Worm (Caenorhabditis elegans) whole organism, L4/young adult: ENCODE measurements around the gene alh-1.
A peak's percentile ranks its signal among the peaks of the same experiment; 100 is the strongest.

Experiments used
- W03F9.2 ChIP-seq: fragments of 150-350 bp; optimal IDR thresholded peaks from 2 replicates; lab custom pipeline; 2014; ENCODE audit warnings: missing biosample characterization, missing genetic modification characterization
- dao-5 ChIP-seq: sonication (generic microtip); optimal IDR thresholded peaks from 2 replicates; lab custom pipeline; 2016; ENCODE audit warnings: missing genotype, missing genetic modification characterization, moderate library complexity, missing compliant biosample characterization
- him-1 ChIP-seq: sonication (generic microtip); optimal IDR thresholded peaks from 2 replicates; lab custom pipeline; 2016; ENCODE audit warnings: missing genotype, missing genetic modification reagents, missing genetic modification characterization, missing compliant biosample characterization

alh-1 gene

ce11 chrIII:5068675-5069233 lies 8.8 kb upstream of the alh-1 start, which contains the start of the genes C45G9.11 and C45G9.2:
C45G9.11 (minus strand) TSS chrIII:5068725.
C45G9.2 (plus strand) TSS chrIII:5069066.
- TF ChIP-seq dao-5 (tag; lab: Kevin White, UChicago) (no peak), W03F9.2 (tag; lab: Kevin White, UChicago) (peak; percentile 40), him-1 (tag; lab: Kevin White, UChicago) (peak; percentile 59)

- TF ChIP-seq him-1 (tag; lab: Kevin White, UChicago) (no peak), dao-5 (tag; lab: Kevin White, UChicago) (no peak), W03F9.2 (tag; lab: Kevin White, UChicago) (no peak)
Measured at ce11 chrIII:5071509-5071908, 6.1 kb upstream of the alh-1 start, which contains the start of gene C45G9.12. C45G9.12 (minus strand) TSS chrIII:5071609.

ce11 chrIII:5074398-5074797 lies 3.2 kb upstream of the alh-1 start, which contains the start of gene ttbk-6:
ttbk-6 (plus strand) TSS chrIII:5074698.
- TF ChIP-seq him-1 (tag; lab: Kevin White, UChicago) (no peak), W03F9.2 (tag; lab: Kevin White, UChicago) (no peak)

ce11 chrIII:5076569-5076968 lies 995 bp upstream of the alh-1 start:
- no peak for TF ChIP-seq him-1 (tag; lab: Kevin White, UChicago)
- TF ChIP-seq W03F9.2 (tag; lab: Kevin White, UChicago), result no peak
- TF ChIP-seq dao-5 (tag; lab: Kevin White, UChicago), result no peak

ce11 chrIII:5078062-5078461 lies 498 bp downstream of the alh-1 start:
- TF ChIP-seq W03F9.2 (tag; lab: Kevin White, UChicago), result no peak
- TF ChIP-seq dao-5 (tag; lab: Kevin White, UChicago), result no peak
- no peak for TF ChIP-seq him-1 (tag; lab: Kevin White, UChicago)

ce11 chrIII:5080700-5081572 lies 3.4 kb downstream of the alh-1 start:
- TF ChIP-seq him-1 (tag; lab: Kevin White, UChicago) (peak; percentile 81), W03F9.2 (tag; lab: Kevin White, UChicago) (peak; percentile 1), dao-5 (tag; lab: Kevin White, UChicago) (no peak)

ce11 chrIII:5081573-5081823 lies 3.9 kb downstream of the alh-1 start, which contains the start of gene cox-6A:
cox-6A (plus strand) TSS chrIII:5081724.
- TF ChIP-seq him-1 (tag; lab: Kevin White, UChicago) (no peak), W03F9.2 (tag; lab: Kevin White, UChicago) (no peak), dao-5 (tag; lab: Kevin White, UChicago) (no peak)

- TF ChIP-seq W03F9.2 (tag; lab: Kevin White, UChicago), result no peak
- TF ChIP-seq dao-5 (tag; lab: Kevin White, UChicago), result no peak
- no peak for TF ChIP-seq him-1 (tag; lab: Kevin White, UChicago)
Measured at ce11 chrIII:5083304-5083703, 5.7 kb downstream of the alh-1 start.

ce11 chrIII:5085529-5085928 lies 8.0 kb downstream of the alh-1 start, which contains the start of gene cah-1:
cah-1 (minus strand) TSS chrIII:5085629.
- TF ChIP-seq W03F9.2 (tag; lab: Kevin White, UChicago), result no peak
- no peak for TF ChIP-seq him-1 (tag; lab: Kevin White, UChicago)
- TF ChIP-seq dao-5 (tag; lab: Kevin White, UChicago), result no peak

ce11 chrIII:5089489-5089888 lies 11.9 kb downstream of the alh-1 start:
- no peak for TF ChIP-seq dao-5 (tag; lab: Kevin White, UChicago)
- TF ChIP-seq him-1 (tag; lab: Kevin White, UChicago), result no peak
- TF ChIP-seq W03F9.2 (tag; lab: Kevin White, UChicago), result no peak

ce11 chrIII:5092345-5092744 lies 14.8 kb downstream of the alh-1 start:
- TF ChIP-seq him-1 (tag; lab: Kevin White, UChicago), result no peak
- TF ChIP-seq dao-5 (tag; lab: Kevin White, UChicago), result no peak
- TF ChIP-seq W03F9.2 (tag; lab: Kevin White, UChicago), result no peak

ce11 chrIII:5094506-5094905 lies 16.9 kb downstream of the alh-1 start, which contains the start of gene F54D8.10:
F54D8.10 (plus strand) TSS chrIII:5094806.
- no peak for TF ChIP-seq dao-5 (tag; lab: Kevin White, UChicago)
- TF ChIP-seq him-1 (tag; lab: Kevin White, UChicago), result no peak
- TF ChIP-seq W03F9.2 (tag; lab: Kevin White, UChicago), result no peak

- TF ChIP-seq dao-5 (tag; lab: Kevin White, UChicago), result no peak
- TF ChIP-seq W03F9.2 (tag; lab: Kevin White, UChicago), result no peak
Measured at ce11 chrIII:5096741-5097140, 19.2 kb downstream of the alh-1 start.
